Worm (Caenorhabditis elegans) whole organism, L4/young adult: ENCODE results near the gene T22B2.1.

ENCODE experiments used
- W03F9.2 ChIP-seq: fragments of 150-350 bp; optimal IDR thresholded peaks from 2 replicates; lab custom pipeline; 2014; ENCODE audit warnings: missing biosample characterization, missing genetic modification characterization
- dao-5 ChIP-seq: sonication (generic microtip); optimal IDR thresholded peaks from 2 replicates; lab custom pipeline; 2016; ENCODE audit warnings: missing genotype, missing genetic modification characterization, moderate library complexity, missing compliant biosample characterization
- him-1 ChIP-seq: sonication (generic microtip); optimal IDR thresholded peaks from 2 replicates; lab custom pipeline; 2016; ENCODE audit warnings: missing genotype, missing genetic modification reagents, missing genetic modification characterization, missing compliant biosample characterization

Gene T22B2.1

DNA sequence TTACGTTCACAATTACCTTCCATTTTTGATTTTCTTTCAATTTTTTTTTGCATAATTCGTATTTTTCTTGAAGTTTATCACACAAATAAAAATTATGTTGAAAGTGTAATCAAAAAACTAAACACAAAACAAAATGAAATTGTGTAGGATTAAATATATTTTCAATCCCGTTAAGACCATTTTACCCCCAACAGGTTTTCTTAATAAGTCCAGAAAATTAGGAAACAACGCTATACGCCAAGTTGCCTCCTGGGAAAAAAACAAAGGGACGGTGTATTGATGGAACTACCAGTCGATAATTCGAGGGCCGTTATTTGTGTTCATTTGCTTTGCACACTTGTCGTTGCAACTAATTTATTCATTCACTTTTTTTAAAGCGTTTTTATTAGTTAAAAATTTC, 6.2 kb upstream of the T22B2.1 start:
- TF ChIP-seq W03F9.2 (tag; lab: Kevin White, UChicago): no peak
- TF ChIP-seq dao-5: no peak
- TF ChIP-seq him-1 (tag; lab: Kevin White, UChicago): no peak

DNA sequence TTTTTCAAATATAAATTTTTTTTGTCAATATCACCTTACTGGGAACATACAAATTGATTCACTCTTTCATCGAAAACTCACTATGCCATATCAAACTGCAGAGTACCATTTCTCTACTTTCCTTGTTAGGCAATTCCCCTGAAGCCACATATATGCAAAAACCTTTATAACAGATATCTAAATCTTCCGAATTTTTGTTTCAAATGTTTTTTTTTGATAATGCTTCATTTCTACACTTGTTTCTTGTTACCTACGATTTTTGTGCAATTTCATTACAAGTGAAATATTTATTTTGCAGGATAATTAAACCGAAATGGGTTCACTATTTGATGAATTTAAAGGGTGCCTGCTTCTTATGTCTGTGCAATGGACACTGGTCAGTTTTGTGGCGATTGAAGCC, 5.8 kb upstream of the T22B2.1 start, which contains the start of gene T22B2.2:
Gene T22B2.2, plus strand, starts transcription at position 301 of the 400 bp plus-strand sequence.
- TF ChIP-seq W03F9.2 (tag; lab: Kevin White, UChicago): no peak
- TF ChIP-seq him-1 (tag; lab: Kevin White, UChicago): no peak
- TF ChIP-seq dao-5: no peak

DNA sequence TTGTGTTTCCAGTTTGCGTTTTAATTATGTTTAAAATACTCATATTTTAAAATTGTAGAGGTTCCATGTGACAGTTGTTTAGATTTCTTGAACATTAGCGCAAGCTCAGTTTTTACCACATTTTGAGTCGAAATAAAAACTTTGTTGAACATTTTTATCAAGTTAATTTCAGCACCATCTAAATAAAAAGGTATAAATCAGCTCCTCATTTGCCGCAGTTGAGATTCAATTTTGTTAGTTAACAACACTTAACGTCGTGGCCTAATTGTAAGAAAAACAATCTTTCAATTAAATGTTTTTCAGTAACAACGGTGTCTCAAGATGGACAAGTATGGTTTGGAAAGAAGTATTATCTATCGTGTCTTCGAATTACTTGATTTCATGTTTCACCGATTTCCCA, 5.1 kb upstream of the T22B2.1 start:
- TF ChIP-seq dao-5 (no peak), W03F9.2 (tag; lab: Kevin White, UChicago) (no peak), him-1 (tag; lab: Kevin White, UChicago) (no peak)

DNA sequence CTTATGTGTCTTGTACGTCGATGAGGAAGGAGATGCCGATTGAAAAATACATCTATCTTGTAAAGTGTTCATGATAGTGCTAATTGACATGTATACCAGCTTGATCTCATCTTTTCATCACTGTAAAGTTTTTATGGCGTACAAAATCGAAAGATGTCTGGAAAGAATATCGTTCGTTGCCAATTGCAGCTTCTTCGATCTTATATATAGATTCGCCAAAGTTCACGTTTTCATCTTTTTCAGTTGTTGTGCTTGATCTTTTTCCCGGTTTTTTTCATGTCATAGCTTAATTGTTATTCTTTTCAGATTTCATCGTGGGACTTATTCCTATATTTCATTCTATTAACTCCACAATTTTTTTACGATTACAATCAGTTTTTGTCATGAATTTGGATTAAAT, 5.5 kb downstream of the T22B2.1 start, which contains the start of gene adt-3:
Gene adt-3, plus strand, starts transcription at position 301 of the 400 bp plus-strand sequence.
- TF ChIP-seq him-1 (tag; lab: Kevin White, UChicago) (no peak), W03F9.2 (tag; lab: Kevin White, UChicago) (no peak), dao-5 (no peak)

DNA sequence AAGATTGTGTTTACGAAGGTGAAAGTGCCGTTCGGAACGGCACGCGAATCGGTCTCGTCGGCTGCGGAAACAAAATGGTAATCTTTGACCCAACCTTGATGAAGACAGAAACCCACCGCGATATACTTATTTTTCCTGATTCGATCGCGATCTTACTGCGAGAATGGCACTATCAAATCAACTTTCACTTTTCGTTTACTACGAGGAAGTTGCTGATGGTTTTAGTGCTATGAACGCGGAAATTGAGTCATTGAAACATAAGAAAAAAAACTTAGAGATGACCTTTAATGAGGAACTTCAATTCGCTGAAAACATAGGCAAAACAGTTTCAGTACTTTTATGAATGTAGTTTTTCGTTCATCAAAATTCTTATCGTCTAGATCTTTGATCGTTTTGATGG, 6.8 kb downstream of the T22B2.1 start:
- TF ChIP-seq him-1 (tag; lab: Kevin White, UChicago) (no peak), W03F9.2 (tag; lab: Kevin White, UChicago) (no peak), dao-5 (no peak)

DNA sequence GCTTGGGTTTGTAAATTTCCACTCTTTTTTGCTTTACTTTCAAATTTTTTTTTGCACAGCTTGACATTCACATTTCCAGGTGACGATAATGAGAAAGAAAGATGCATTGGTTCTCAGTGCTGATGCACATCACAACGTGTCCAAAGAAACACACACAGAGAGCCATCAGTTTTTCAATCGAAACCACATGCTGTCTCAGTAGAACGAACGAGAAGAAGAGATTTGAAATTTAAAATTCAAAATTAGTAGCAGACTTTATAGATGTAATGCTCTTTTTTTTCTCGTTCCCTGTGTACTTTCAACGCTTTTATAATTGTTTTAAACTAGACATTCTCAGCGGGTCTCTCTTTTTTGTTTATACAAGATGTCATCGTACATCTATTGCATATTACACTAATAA, 11.6 kb downstream of the T22B2.1 start:
- TF ChIP-seq him-1 (tag; lab: Kevin White, UChicago) (no peak), dao-5 (no peak), W03F9.2 (tag; lab: Kevin White, UChicago) (no peak)

DNA sequence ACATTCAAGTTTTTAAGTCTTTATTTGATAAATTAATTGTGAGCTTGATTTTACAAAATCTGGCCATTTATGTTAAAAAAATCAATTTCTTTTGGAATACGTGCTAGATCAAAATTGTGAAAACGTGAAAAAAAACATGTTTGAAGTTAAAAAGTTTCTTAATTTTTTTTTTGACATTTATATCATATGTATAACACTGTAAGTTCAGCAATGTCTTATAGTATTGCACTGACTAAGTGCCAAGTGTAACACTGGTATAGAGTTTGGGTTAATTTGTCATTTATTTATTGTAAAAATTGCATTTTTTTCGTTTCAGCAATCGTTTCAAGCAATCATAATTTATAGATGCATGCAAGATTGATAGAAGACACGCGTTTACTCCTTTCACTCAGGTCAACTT, 12.0 kb downstream of the T22B2.1 start:
- no peak for TF ChIP-seq dao-5
- TF ChIP-seq him-1 (tag; lab: Kevin White, UChicago): no peak
- TF ChIP-seq W03F9.2 (tag; lab: Kevin White, UChicago): no peak

DNA sequence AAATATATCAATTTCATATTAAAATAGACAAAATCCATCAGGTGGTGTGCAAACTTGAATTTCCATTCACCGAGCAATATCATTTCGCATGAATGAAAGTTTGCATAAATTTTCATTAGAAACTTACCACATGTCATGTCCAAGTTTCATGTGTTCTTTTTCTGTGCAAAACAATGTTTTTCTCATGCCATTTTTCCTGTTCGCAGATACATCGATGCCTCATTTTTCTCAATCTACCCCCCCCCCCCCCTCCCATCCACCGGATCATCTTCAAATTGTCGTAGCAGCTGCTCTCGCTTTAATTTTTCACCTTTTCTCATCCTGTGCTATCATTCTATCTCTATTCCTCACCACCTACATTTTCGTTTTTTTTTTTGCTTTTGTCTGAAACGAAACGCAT, 13.1 kb downstream of the T22B2.1 start, which contains the start of gene T19D2.3:
Gene T19D2.3, plus strand, starts transcription at position 301 of the 400 bp plus-strand sequence.
- no peak for TF ChIP-seq dao-5
- no peak for TF ChIP-seq W03F9.2 (tag; lab: Kevin White, UChicago)

DNA sequence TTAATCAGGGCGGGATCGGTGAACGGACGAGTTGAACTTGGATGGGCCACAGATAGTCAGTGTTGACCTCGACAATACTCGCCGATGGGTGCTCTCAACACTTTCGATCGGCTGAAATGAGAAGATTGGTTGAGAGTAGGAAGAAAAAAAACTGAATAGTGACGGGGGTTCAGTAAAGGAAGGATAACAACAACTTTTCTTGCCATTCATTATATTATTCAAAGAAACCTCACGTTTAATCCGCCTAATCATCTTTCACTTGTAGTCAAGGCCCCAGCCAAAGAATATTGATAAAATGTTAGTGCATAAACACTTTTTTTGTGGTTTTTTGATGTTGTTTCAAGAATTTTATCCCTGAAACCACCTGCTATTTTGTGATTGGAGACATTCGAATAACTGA, 16.4 kb downstream of the T22B2.1 start, which contains the start of gene T19D2.13:
Gene T19D2.13, minus strand, starts transcription at position 101 of the 400 bp plus-strand sequence.
- no peak for TF ChIP-seq him-1 (tag; lab: Kevin White, UChicago)
- no peak for TF ChIP-seq dao-5
- no peak for TF ChIP-seq W03F9.2 (tag; lab: Kevin White, UChicago)

DNA sequence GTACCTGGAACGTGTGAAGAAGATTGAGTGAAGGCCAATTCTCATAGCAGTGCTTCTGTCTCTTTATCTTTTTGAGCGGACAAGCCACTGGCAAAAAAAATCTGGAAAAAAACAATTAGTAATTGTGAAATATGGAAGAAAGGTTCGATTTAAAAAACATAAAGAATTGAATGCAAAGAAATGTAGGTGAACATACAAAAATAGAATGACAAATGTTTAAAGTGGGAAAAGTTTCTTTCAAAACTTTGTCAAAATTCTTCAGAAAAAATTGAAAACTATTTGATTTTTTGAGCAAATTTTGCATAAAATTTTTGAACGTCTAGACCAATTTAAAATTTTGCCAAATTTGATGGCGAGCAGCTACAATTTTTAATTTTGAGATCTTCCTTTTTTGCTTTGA, 17.3 kb downstream of the T22B2.1 start, which contains the start of gene ptp-4A2:
Gene ptp-4A2, minus strand, starts transcription at position 101 of the 400 bp plus-strand sequence.
- no peak for TF ChIP-seq W03F9.2 (tag; lab: Kevin White, UChicago)
- TF ChIP-seq dao-5: no peak
- TF ChIP-seq him-1 (tag; lab: Kevin White, UChicago): no peak

DNA sequence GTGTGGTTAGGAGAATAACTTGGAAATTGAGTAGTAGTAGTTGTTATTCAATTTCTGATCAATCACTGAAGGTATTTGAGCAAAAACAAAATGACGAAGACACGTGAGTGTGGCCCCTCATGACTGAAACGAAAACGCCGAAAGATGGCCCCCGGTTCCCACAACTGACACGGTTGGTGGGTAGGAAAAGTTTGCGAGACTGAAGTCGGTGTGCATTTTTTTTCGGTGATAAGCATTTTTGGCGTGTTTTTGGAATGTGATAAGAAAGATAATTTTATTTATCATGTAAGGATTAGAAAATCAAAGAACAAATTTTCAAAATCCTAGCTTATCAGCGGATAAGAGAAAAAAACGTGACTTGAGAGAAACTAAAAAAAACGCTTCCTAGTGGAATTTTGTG, 18.2 kb downstream of the T22B2.1 start:
- no peak for TF ChIP-seq him-1 (tag; lab: Kevin White, UChicago)
- TF ChIP-seq dao-5: no peak
- TF ChIP-seq W03F9.2 (tag; lab: Kevin White, UChicago): no peak

DNA sequence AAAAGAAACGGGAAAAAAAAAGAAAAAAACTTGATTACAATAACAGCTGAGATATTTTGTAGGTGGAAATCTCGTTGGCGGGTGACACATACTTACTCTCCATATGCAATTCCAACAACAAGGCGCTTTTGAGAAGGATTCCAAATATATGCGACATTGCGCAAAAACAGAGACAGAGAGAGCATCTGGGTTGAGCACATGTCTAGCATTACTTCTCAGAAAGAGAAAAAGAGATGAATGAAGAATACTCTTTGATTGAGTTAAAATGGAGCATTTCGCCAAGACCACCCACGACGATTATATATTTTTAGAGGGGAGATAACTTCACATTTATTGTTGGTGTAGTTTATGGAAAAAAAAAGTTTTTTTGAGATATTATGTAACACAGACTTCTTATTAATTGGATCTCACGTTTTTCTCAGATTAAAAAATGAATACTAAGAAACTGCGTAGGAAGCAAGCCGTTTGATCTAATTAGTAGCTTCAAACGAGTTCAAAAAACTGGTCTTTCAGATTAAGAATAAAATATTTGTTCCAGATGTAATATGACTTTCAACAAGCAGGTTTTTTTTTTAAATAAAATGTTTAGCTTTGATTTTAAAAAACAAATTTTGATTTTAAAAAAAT, 19.2 kb downstream of the T22B2.1 start:
- TF ChIP-seq him-1 (tag; lab: Kevin White, UChicago) (no peak), dao-5 (no peak), W03F9.2 (tag; lab: Kevin White, UChicago) (no peak)

DNA sequence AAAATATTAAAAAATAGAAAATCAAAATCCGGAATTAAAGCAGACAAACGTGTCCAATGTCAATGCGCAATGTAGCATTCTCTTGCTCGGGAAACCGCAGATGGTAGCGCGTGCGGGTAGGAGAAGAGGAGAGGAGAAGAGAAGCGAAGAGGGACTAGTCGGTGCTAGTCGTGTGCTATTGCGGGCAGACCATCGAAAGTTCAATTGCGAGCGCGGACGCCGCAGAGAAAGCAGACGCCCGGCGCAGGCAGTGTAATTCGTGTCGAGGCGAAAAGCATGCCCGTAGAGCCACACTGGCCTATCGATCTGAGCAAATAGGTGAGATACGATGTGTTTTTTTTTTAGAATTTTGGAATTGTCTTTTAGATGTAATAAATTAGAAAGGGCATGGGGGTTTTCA, 19.8 kb downstream of the T22B2.1 start:
- TF ChIP-seq W03F9.2 (tag; lab: Kevin White, UChicago) (no peak), him-1 (tag; lab: Kevin White, UChicago) (peak; percentile 28), dao-5 (no peak)

DNA sequence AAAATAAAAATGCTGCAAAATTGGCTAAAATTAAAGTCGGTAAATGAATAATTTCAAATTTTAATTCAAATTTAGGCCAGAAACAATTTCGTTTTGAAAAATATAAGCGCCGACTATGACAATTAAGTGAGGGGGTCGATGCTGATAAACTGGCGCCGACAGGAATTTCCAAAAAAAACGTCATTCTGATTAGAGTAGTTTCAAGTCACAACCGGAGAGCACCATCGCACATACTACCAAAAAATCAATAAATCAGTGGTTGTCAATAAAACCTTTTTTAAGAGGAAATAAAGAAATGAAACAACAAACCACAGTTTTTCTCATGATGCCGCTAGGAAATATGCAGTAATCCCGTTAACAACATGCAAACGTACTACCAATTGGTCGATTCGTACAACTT, 23.1 kb downstream of the T22B2.1 start:
- TF ChIP-seq him-1 (tag; lab: Kevin White, UChicago) (no peak), dao-5 (no peak), W03F9.2 (tag; lab: Kevin White, UChicago) (no peak)

DNA sequence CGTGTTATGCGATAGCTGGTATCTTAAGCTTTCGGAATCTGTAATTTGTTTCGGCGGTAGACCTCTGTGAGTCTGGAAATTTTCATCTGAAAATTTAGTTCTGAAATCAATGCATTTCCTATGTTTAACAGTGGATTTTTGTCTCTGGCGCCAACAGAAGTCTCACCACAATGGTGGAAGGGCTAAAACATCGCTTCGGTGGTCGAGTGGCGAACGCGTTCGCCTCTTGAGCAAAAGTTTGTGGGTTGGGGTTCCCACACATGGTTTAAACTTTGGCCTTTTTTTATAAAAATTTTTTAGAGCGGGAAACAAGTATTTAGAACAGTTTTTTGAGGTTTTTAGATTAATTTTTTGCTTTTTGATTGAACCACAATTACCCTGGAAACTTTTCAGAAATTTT, 23.9 kb downstream of the T22B2.1 start:
- TF ChIP-seq him-1 (tag; lab: Kevin White, UChicago): no peak
